Worm (Caenorhabditis elegans) whole organism, mixed stage, embryonic: ENCODE results near the gene B0507.3.

Experiments
- drap-1 ChIP-seq: fragments of 200-800 bp; sonication (Bioruptor generic); optimal IDR thresholded peaks from 3 replicates; lab custom pipeline; 2018; ENCODE audit warnings: mild to moderate bottlenecking, missing genetic modification characterization, missing compliant biosample characterization
- elt-3 ChIP-seq: fragments of 150-350 bp; optimal IDR thresholded peaks from 2 replicates; lab custom pipeline; 2014; ENCODE audit warnings: missing biosample characterization, missing genetic modification characterization
- snpc-4 ChIP-seq: fragments of 150-350 bp; optimal IDR thresholded peaks from 2 replicates; lab custom pipeline; 2014; ENCODE audit warnings: missing biosample characterization, missing genetic modification characterization
- sptf-1 ChIP-seq: sonication (generic microtip); optimal IDR thresholded peaks from 2 replicates; lab custom pipeline; 2017; ENCODE audit warnings: mild to moderate bottlenecking, missing genetic modification characterization, moderate library complexity, missing compliant biosample characterization

ce11 chrV:8767041-8767440, 1.7 kb upstream of the B0507.3 start:
- no peak for TF ChIP-seq elt-3 (tag; lab: Kevin White, UChicago)
- no peak for TF ChIP-seq sptf-1
- no peak for TF ChIP-seq snpc-4 (tag; lab: Kevin White, UChicago)
- no peak for TF ChIP-seq drap-1 (GFP tag; lab: Kevin White, UChicago)
